Fruit fly (Drosophila melanogaster) whole organism, embryonic: ENCODE data around the gene MEP-1.

Experiments used
- Bdp1 ChIP-seq: fragments of 200-800 bp; sonication (Bioruptor generic); optimal IDR thresholded peaks from 3 replicates; lab custom pipeline; 2016; ENCODE audit warnings: missing biosample characterization, missing genetic modification characterization
- Bteb2 ChIP-seq: fragments of 200-800 bp; sonication (Bioruptor generic); optimal IDR thresholded peaks from 2 replicates; lab custom pipeline; 2016; ENCODE audit warnings: missing biosample characterization, missing genetic modification characterization
- CG10274 ChIP-seq: fragments of 200-800 bp; sonication (Bioruptor generic); optimal IDR thresholded peaks from 3 replicates; lab custom pipeline; 2017; ENCODE audit warnings: missing biosample characterization, mild to moderate bottlenecking, missing genetic modification characterization
- CG10431 ChIP-seq: fragments of 200-800 bp; sonication (Bioruptor generic); optimal IDR thresholded peaks from 3 replicates; lab custom pipeline; 2018; ENCODE audit warnings: missing biosample characterization, mild to moderate bottlenecking, missing genetic modification characterization
- CG10654 ChIP-seq: fragments of 200-800 bp; sonication (Bioruptor generic); optimal IDR thresholded peaks from 2 replicates; lab custom pipeline; 2016; ENCODE audit warnings: missing biosample characterization, missing genetic modification characterization
- CG11398 ChIP-seq: fragments of 200-800 bp; sonication (Bioruptor generic); optimal IDR thresholded peaks from 2 replicates; lab custom pipeline; 2016; ENCODE audit warnings: missing biosample characterization, missing genetic modification characterization
- CG11560 ChIP-seq: fragments of 200-800 bp; sonication (Bioruptor generic); IDR thresholded peaks from 3 replicates; pipeline ENCODE4 v1.3.6; 2022; ENCODE audit warnings: missing biosample characterization, missing genetic modification characterization
- CG12744 ChIP-seq: fragments of 200-800 bp; sonication (Bioruptor generic); optimal IDR thresholded peaks from 2 replicates; lab custom pipeline; 2016; ENCODE audit warnings: missing biosample characterization, missing genetic modification characterization
- CG13424 ChIP-seq: fragments of 200-800 bp; sonication (Bioruptor generic); optimal IDR thresholded peaks from 2 replicates; lab custom pipeline; 2019; ENCODE audit warnings: missing biosample characterization, mild to moderate bottlenecking, missing genetic modification characterization, moderate library complexity
- CG14014 ChIP-seq: fragments of 200-800 bp; sonication (Bioruptor generic); IDR thresholded peaks from 2 replicates; pipeline ENCODE4 v1.3.6; 2022; ENCODE audit warnings: missing biosample characterization, missing genetic modification characterization
- CG15479 ChIP-seq: fragments of 200-800 bp; sonication (Bioruptor generic); optimal IDR thresholded peaks from 3 replicates; lab custom pipeline; 2019; ENCODE audit warnings: missing biosample characterization, mild to moderate bottlenecking, missing genetic modification characterization, moderate library complexity
- CG17186 ChIP-seq: fragments of 200-800 bp; sonication (Bioruptor generic); optimal IDR thresholded peaks from 3 replicates; lab custom pipeline; 2017; ENCODE audit warnings: missing biosample characterization, missing genetic modification reagents, missing genetic modification characterization
- CG17802 ChIP-seq: fragments of 200-800 bp; sonication (Bioruptor generic); optimal IDR thresholded peaks from 2 replicates; lab custom pipeline; 2018; ENCODE audit warnings: missing biosample characterization, mild to moderate bottlenecking, missing genetic modification characterization, moderate library complexity
- CG18764 ChIP-seq: fragments of 200-800 bp; sonication (Bioruptor generic); optimal IDR thresholded peaks from 3 replicates; lab custom pipeline; 2016; ENCODE audit warnings: missing biosample characterization, missing genetic modification characterization
- CG2129 ChIP-seq: fragments of 200-800 bp; sonication (Bioruptor generic); IDR thresholded peaks from 2 replicates; pipeline ENCODE4 v1.3.6; 2022; ENCODE audit warnings: missing biosample characterization, missing genetic modification characterization; ENCODE audit not compliant: partially characterized antibody
- CG30020 ChIP-seq: fragments of 200-800 bp; optimal IDR thresholded peaks from 2 replicates; lab custom pipeline; 2019; ENCODE audit warnings: missing biosample characterization, mild to moderate bottlenecking, missing genetic modification characterization, moderate library complexity
- CG31224 ChIP-seq: fragments of 200-800 bp; sonication (Bioruptor generic); IDR thresholded peaks from 2 replicates; pipeline ENCODE4 v1.3.6; 2022; ENCODE audit warnings: missing biosample characterization, missing genetic modification characterization
- CG34422 ChIP-seq: fragments of 200-800 bp; sonication (Bioruptor generic); IDR thresholded peaks from 3 replicates; pipeline ENCODE4 v1.3.6; 2022; ENCODE audit warnings: missing biosample characterization, missing genetic modification characterization
- CG3995 ChIP-seq: fragments of 200-800 bp; sonication (Bioruptor generic); optimal IDR thresholded peaks from 3 replicates; lab custom pipeline; 2016; ENCODE audit warnings: missing biosample characterization, missing genetic modification characterization
- CG4282 ChIP-seq: fragments of 200-800 bp; sonication (Bioruptor generic); optimal IDR thresholded peaks from 2 replicates; lab custom pipeline; 2016; ENCODE audit warnings: missing biosample characterization, missing genetic modification characterization
- CG5180 ChIP-seq: fragments of 200-800 bp; sonication (Bioruptor generic); optimal IDR thresholded peaks from 3 replicates; lab custom pipeline; 2017; ENCODE audit warnings: missing biosample characterization, missing genetic modification characterization, mild to moderate bottlenecking, moderate library complexity, missing genetic modification reagents
- CG7556 ChIP-seq: fragments of 200-800 bp; sonication (Bioruptor generic); optimal IDR thresholded peaks from 2 replicates; lab custom pipeline; 2017; ENCODE audit warnings: missing biosample characterization, mild to moderate bottlenecking, missing genetic modification characterization
- CG8944 ChIP-seq: fragments of 200-800 bp; sonication (Bioruptor generic); optimal IDR thresholded peaks from 3 replicates; lab custom pipeline; 2016; ENCODE audit warnings: missing biosample characterization, missing genetic modification characterization
- CG9876 ChIP-seq: fragments of 200-800 bp; sonication (Bioruptor generic); optimal IDR thresholded peaks from 2 replicates; lab custom pipeline; 2016; ENCODE audit warnings: missing biosample characterization, missing genetic modification characterization
- CG9932 ChIP-seq: fragments of 200-800 bp; sonication (Bioruptor generic); IDR thresholded peaks from 2 replicates; pipeline ENCODE4 v1.3.6; 2022; ENCODE audit warnings: missing biosample characterization, missing genetic modification characterization
- Camta ChIP-seq: fragments of 200-800 bp; sonication (Bioruptor generic); optimal IDR thresholded peaks from 2 replicates; lab custom pipeline; 2016; ENCODE audit warnings: missing biosample characterization, missing genetic modification characterization
- Dbx ChIP-seq: fragments of 200-800 bp; sonication (Bioruptor generic); IDR thresholded peaks from 3 replicates; pipeline ENCODE4 v1.3.6; 2022; ENCODE audit warnings: missing biosample characterization, missing genetic modification characterization
- Deaf1 ChIP-seq: fragments of 200-800 bp; optimal IDR thresholded peaks from 3 replicates; lab custom pipeline; 2019; ENCODE audit warnings: missing biosample characterization, mild to moderate bottlenecking, missing genetic modification characterization, moderate library complexity
- ERR ChIP-seq: fragments of 200-800 bp; sonication (Bioruptor generic); optimal IDR thresholded peaks from 2 replicates; lab custom pipeline; 2016; ENCODE audit warnings: missing biosample characterization, missing genetic modification characterization
- GATAe ChIP-seq: fragments of 200-800 bp; sonication (Bioruptor generic); conservative IDR thresholded peaks from 2 replicates; pipeline ENCODE4 v1.3.6; 2022; ENCODE audit warnings: missing biosample characterization, missing genetic modification characterization
- H2.0 ChIP-seq: fragments of 200-800 bp; sonication (Bioruptor generic); IDR thresholded peaks from 2 replicates; pipeline ENCODE4 v1.3.6; 2022; ENCODE audit warnings: missing biosample characterization, missing genetic modification characterization
- HHEX ChIP-seq: fragments of 200-800 bp; sonication (Bioruptor generic); optimal IDR thresholded peaks from 3 replicates; lab custom pipeline; 2017; ENCODE audit warnings: missing biosample characterization, mild to moderate bottlenecking, missing genetic modification characterization, missing genetic modification reagents
- Hr3 ChIP-seq: fragments of 200-800 bp; sonication (Bioruptor generic); optimal IDR thresholded peaks from 3 replicates; lab custom pipeline; 2016; ENCODE audit warnings: missing biosample characterization, missing genetic modification characterization
- Jarid2 ChIP-seq: fragments of 200-800 bp; sonication (Bioruptor generic); optimal IDR thresholded peaks from 3 replicates; lab custom pipeline; 2017; ENCODE audit warnings: mild to moderate bottlenecking, missing biosample characterization, missing genetic modification reagents, missing genetic modification characterization
- Mrtf ChIP-seq: fragments of 200-800 bp; sonication (Bioruptor generic); IDR thresholded peaks from 3 replicates; pipeline ENCODE4 v1.3.6; 2022; ENCODE audit warnings: missing biosample characterization, missing genetic modification characterization
- NC2α ChIP-seq: fragments of 200-800 bp; sonication (Bioruptor generic); optimal IDR thresholded peaks from 2 replicates; lab custom pipeline; 2016; ENCODE audit warnings: missing biosample characterization, missing genetic modification characterization
- NFAT ChIP-seq: fragments of 200-800 bp; sonication (Bioruptor generic); IDR thresholded peaks from 2 replicates; pipeline ENCODE4 v1.3.6; 2022; ENCODE audit warnings: missing biosample characterization, missing genetic modification characterization
- Stat92E ChIP-seq, 3 experiments: fragments of >200 bp in 2 of 3; fragments of 200-800 bp in 1 of 3; sonication (Bioruptor generic) in 1 of 3; optimal IDR thresholded peaks; 2 replicates each; lab custom pipeline; 2017 to 2019; ENCODE audit warnings: missing biosample characterization in 3 of 3, missing genetic modification characterization in 3 of 3, mild to moderate bottlenecking in 1 of 3, moderate library complexity in 1 of 3
- crol ChIP-seq: fragments of 200-800 bp; sonication (Bioruptor generic); IDR thresholded peaks from 2 replicates; pipeline ENCODE4 v1.3.6; 2022; ENCODE audit warnings: missing biosample characterization, missing genetic modification characterization
- dm ChIP-seq: fragments of 200-800 bp; sonication (Bioruptor generic); optimal IDR thresholded peaks from 3 replicates; lab custom pipeline; 2016; ENCODE audit warnings: missing biosample characterization, missing genetic modification characterization
- dmrt99B ChIP-seq: fragments of 200-800 bp; sonication (Bioruptor generic); optimal IDR thresholded peaks from 2 replicates; lab custom pipeline; 2018; ENCODE audit warnings: missing biosample characterization, mild to moderate bottlenecking, missing genetic modification characterization, moderate library complexity
- ewg ChIP-seq: fragments of 200-800 bp; sonication (Bioruptor generic); optimal IDR thresholded peaks from 3 replicates; lab custom pipeline; 2017; ENCODE audit warnings: mild to moderate bottlenecking, missing biosample characterization, missing genetic modification reagents, missing genetic modification characterization
- eyg ChIP-seq: fragments of 200-800 bp; sonication (Bioruptor generic); optimal IDR thresholded peaks from 3 replicates; lab custom pipeline; 2016; ENCODE audit warnings: missing biosample characterization, missing genetic modification characterization
- ham ChIP-seq: fragments of 200-800 bp; sonication (Bioruptor generic); IDR thresholded peaks from 2 replicates; pipeline ENCODE4 v1.3.6; 2022; ENCODE audit warnings: missing biosample characterization, missing genetic modification characterization
- hbn ChIP-seq: fragments of 200-800 bp; sonication (Bioruptor generic); IDR thresholded peaks from 2 replicates; pipeline ENCODE4 v1.3.6; 2022; ENCODE audit warnings: missing biosample characterization, missing genetic modification characterization; ENCODE audit not compliant: partially characterized antibody
- lab ChIP-seq: fragments of 200-800 bp; sonication (Bioruptor generic); optimal IDR thresholded peaks from 3 replicates; lab custom pipeline; 2017; ENCODE audit warnings: missing biosample characterization, missing genetic modification characterization, mild to moderate bottlenecking, moderate library complexity, missing genetic modification reagents
- nerfin-2 ChIP-seq: fragments of 200-800 bp; sonication (Bioruptor generic); IDR thresholded peaks from 2 replicates; pipeline ENCODE4 v1.3.6; 2022; ENCODE audit warnings: missing biosample characterization, missing genetic modification characterization; ENCODE audit not compliant: partially characterized antibody
- rib ChIP-seq: fragments of 200-800 bp; sonication (Bioruptor generic); IDR thresholded peaks from 2 replicates; pipeline ENCODE4 v1.3.6; 2022; ENCODE audit warnings: missing biosample characterization, missing genetic modification characterization
- sens ChIP-seq: fragments of 200-800 bp; sonication (Bioruptor generic); peaks from one replicate; lab custom pipeline; 2016; ENCODE audit warnings: missing biosample characterization, missing genetic modification characterization
- sisA ChIP-seq: fragments of 200-800 bp; sonication (Bioruptor generic); IDR thresholded peaks from 2 replicates; pipeline ENCODE4 v1.3.6; 2022; ENCODE audit warnings: missing biosample characterization, missing genetic modification characterization

Gene MEP-1

dm6 chr3L:2589167-2589910, 42.2 kb upstream of the MEP-1 start, which contains the start of gene dos (continued):
- peak; percentile 62; the same call in 2 of the 3 replicates for TF ChIP-seq Dbx (GFP tag; lab: Robert Waterston, UW)
- peak; percentile 49 for TF ChIP-seq CG9932 (GFP tag; lab: Robert Waterston, UW)
- peak; percentile 44 for TF ChIP-seq CG10654 (GFP tag; lab: Kevin White, UChicago)
- TF ChIP-seq CG2129 = peak; percentile 54
- peak; percentile 34 for TF ChIP-seq dm
- TF ChIP-seq HHEX (GFP tag; lab: Kevin White, UChicago) = no peak
- peak; percentile 69 for TF ChIP-seq CG17186 (GFP tag; lab: Kevin White, UChicago)
- no peak for TF ChIP-seq CG34422 (GFP tag; lab: Robert Waterston, UW)
- TF ChIP-seq CG3995 = peak; percentile 40
- TF ChIP-seq Hr3 (GFP tag; lab: Kevin White, UChicago) = peak; percentile 20
- peak; percentile 94 for TF ChIP-seq sens (GFP tag; lab: Kevin White, UChicago)
- TF ChIP-seq H2.0 (GFP tag; lab: Robert Waterston, UW) = no peak
- no peak for TF ChIP-seq CG5180 (GFP tag; lab: Kevin White, UChicago)
- 0 out of 2 replicates have a peak, but pooled peaks have one; percentile 17 for TF ChIP-seq nerfin-2 (GFP tag; lab: Robert Waterston, UW)
- TF ChIP-seq CG12744 (GFP tag; lab: Kevin White, UChicago) = no peak
- no peak for TF ChIP-seq crol (GFP tag; lab: Robert Waterston, UW)
- TF ChIP-seq NFAT (GFP tag; lab: Robert Waterston, UW) = 0 out of 2 replicates have a peak, but pooled peaks have one; percentile 19
- peak; percentile 61 for TF ChIP-seq ewg (GFP tag; lab: Kevin White, UChicago)
- no peak for TF ChIP-seq CG11398 (GFP tag; lab: Kevin White, UChicago)
- peak; percentile 17 for TF ChIP-seq CG8944 (GFP tag; lab: Kevin White, UChicago)
- no peak for TF ChIP-seq eyg (GFP tag; lab: Kevin White, UChicago)
- TF ChIP-seq Mrtf (GFP tag; lab: Robert Waterston, UW) = no peak
- TF ChIP-seq NC2α (GFP tag; lab: Kevin White, UChicago) = no peak
- TF ChIP-seq CG31224 = no peak
- TF ChIP-seq CG11560 (tag; lab: Robert Waterston, UW) = peak; percentile 99
- TF ChIP-seq Bdp1 (GFP tag; lab: Kevin White, UChicago) = peak; percentile 39
- no peak for TF ChIP-seq CG10274
- TF ChIP-seq GATAe (GFP tag; lab: Robert Waterston, UW) = no peak
- TF ChIP-seq ERR (GFP tag; lab: Kevin White, UChicago) = no peak
- TF ChIP-seq rib (GFP tag; lab: Robert Waterston, UW) = no peak
- TF ChIP-seq CG7556 (GFP tag; lab: Kevin White, UChicago) = peak; percentile 21
- no peak for TF ChIP-seq Bteb2 (GFP tag; lab: Kevin White, UChicago)
- peak; percentile 42 for TF ChIP-seq CG13424
- no peak for TF ChIP-seq CG10431
- no peak for TF ChIP-seq CG14014 (GFP tag; lab: Robert Waterston, UW)
- no peak for TF ChIP-seq CG15479
- TF ChIP-seq Stat92E (GFP tag; optimal IDR thresholded peaks at IDR 0.05; lab: Kevin White, UChicago) = peak in 1 of 3 experiments; percentile 78
- no peak for TF ChIP-seq sisA
- peak; percentile 75 for TF ChIP-seq CG30020 (tag; lab: Kevin White, UChicago)
- peak; percentile 27 for TF ChIP-seq CG17802
- TF ChIP-seq CG9876 (GFP tag; lab: Kevin White, UChicago) = no peak
- TF ChIP-seq ham (GFP tag; lab: Robert Waterston, UW) = no peak
- TF ChIP-seq lab = peak; percentile 17
- peak; percentile 70 for TF ChIP-seq hbn
- peak; percentile 46 for TF ChIP-seq Jarid2 (GFP tag; lab: Kevin White, UChicago)
- TF ChIP-seq CG4282 (GFP tag; lab: Kevin White, UChicago) = no peak
- TF ChIP-seq Camta (GFP tag; lab: Kevin White, UChicago) = no peak
- peak; percentile 1 for TF ChIP-seq Deaf1 (tag; lab: Kevin White, UChicago)
- peak; percentile 29 for TF ChIP-seq CG18764 (GFP tag; lab: Kevin White, UChicago)
- TF ChIP-seq dmrt99B = no peak
